Fruit fly (Drosophila melanogaster): Measurements from ENCODE around the gene CG12708.

- TF ChIP-seq psq (optimal IDR thresholded peaks at IDR 0.05) (no peak), EcR (GFP tag; optimal IDR thresholded peaks at IDR 0.05) (no peak), usp (GFP tag; optimal IDR thresholded peaks at IDR 0.05) (no peak), CG8478 (optimal IDR thresholded peaks at IDR 0.05) (no peak), pan (optimal IDR thresholded peaks at IDR 0.05) (no peak)
Measured at dm6 chrX:15696854-15697540, 21.7 kb downstream of the CG12708 start, which contains the start of gene CG8128.

Measured in whole organism.